Fruit fly (Drosophila melanogaster): Measurements from ENCODE around the gene pigeon.

pigeon gene

DNA sequence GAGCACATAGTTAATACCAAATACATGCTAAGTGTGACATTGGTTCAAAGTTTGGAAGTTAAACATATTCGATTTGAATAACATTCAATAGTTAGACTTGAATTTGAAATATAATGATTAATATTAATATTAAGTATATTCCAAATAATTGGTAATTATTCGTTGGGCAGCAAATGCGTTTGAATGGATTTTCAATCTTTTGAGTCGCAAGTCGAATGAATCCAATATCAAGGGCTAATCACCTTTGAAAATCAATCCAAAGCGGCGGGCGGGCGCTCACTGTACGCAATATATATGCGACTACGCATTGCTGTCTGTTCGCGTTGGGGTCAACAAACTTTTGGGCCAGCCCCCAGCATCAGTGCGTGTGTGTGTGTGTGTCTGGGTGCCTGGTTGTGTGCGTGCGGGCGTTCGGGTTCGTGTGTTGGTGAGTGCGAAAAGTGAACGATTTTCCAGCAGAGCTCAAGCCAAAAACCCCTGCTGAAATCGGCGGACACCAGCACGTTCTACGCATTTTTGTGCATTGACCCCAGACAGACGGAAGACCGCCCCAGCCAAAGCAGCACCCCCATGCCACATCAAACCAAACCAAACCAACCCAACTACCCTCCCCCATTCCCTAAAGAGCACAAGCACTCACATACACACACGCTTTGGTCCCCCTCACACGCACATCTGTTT, 47.3 kb upstream of the pigeon start (continued):
- TF ChIP-seq ara (GFP tag; IDR thresholded peaks at IDR 0.05) (no peak), Chrac-16 (GFP tag; optimal IDR thresholded peaks at IDR 0.05) (no peak), CG2116 (GFP tag; optimal IDR thresholded peaks at IDR 0.05) (no peak), CG6791 (GFP tag; IDR thresholded peaks at IDR 0.05; ENCODE audit: partially characterized antibody) (no peak), gfzf (GFP tag; optimal IDR thresholded peaks at IDR 0.05) (no peak), GATAe (GFP tag; conservative IDR thresholded peaks at IDR 0.05) (no peak), ham (GFP tag; IDR thresholded peaks at IDR 0.05) (no peak), Spps (tag; optimal IDR thresholded peaks at IDR 0.05) (no peak), zf30C (GFP tag; optimal IDR thresholded peaks at IDR 0.05) (no peak), Kr (GFP tag; optimal IDR thresholded peaks at IDR 0.05) (peak; percentile 58), CG31441 (GFP tag; IDR thresholded peaks at IDR 0.05) (peak; percentile 59), Oli (tag; optimal IDR thresholded peaks at IDR 0.05) (peak; percentile 30), CG9727 (GFP tag; optimal IDR thresholded peaks at IDR 0.05) (no peak), CG17361 (GFP tag; IDR thresholded peaks at IDR 0.05) (peak; percentile 41; the same call in 1 of the 3 replicates), D19A (tag; optimal IDR thresholded peaks at IDR 0.05) (peak; percentile 19), trem (tag; optimal IDR thresholded peaks at IDR 0.05) (no peak), tll (GFP tag; optimal IDR thresholded peaks at IDR 0.05) (no peak), CG9932 (GFP tag; IDR thresholded peaks at IDR 0.05) (0 out of 2 replicates have a peak, but pooled peaks have one; percentile 28), CG12299 (tag; optimal IDR thresholded peaks at IDR 0.05) (no peak), usp (GFP tag; optimal IDR thresholded peaks at IDR 0.05) (no peak), Oaz (GFP tag; IDR thresholded peaks at IDR 0.05) (no peak), CG4404 (GFP tag; IDR thresholded peaks at IDR 0.05) (no peak), dmrt99B (tag; optimal IDR thresholded peaks at IDR 0.05) (peak; percentile 59), Xbp1 (GFP tag; optimal IDR thresholded peaks at IDR 0.05) (peak; percentile 12), ERR (GFP tag; optimal IDR thresholded peaks at IDR 0.05) (no peak), Dip3 (GFP tag; optimal IDR thresholded peaks at IDR 0.05) (no peak), bbx (GFP tag; IDR thresholded peaks at IDR 0.05; ENCODE audit: partially characterized antibody) (peak; percentile 51; the same call in 1 of the 2 replicates), onecut (GFP tag; IDR thresholded peaks at IDR 0.05) (peak; percentile 48), prd (optimal IDR thresholded peaks at IDR 0.05) (no peak), prd (GFP tag; IDR thresholded peaks at IDR 0.05) (no peak), CG8281 (tag; optimal IDR thresholded peaks at IDR 0.05) (no peak), NK7.1 (GFP tag; optimal IDR thresholded peaks at IDR 0.05) (no peak), Mad (GFP tag; optimal IDR thresholded peaks at IDR 0.05) (no peak), Ptx1 (GFP tag; IDR thresholded peaks at IDR 0.05) (no peak), peb (GFP tag; IDR thresholded peaks at IDR 0.05) (no peak), CG3995 (GFP tag; optimal IDR thresholded peaks at IDR 0.05) (no peak), Camta (GFP tag; optimal IDR thresholded peaks at IDR 0.05) (no peak), CG2889 (GFP tag; IDR thresholded peaks at IDR 0.05) (no peak), Rfx (GFP tag; IDR thresholded peaks at IDR 0.05) (no peak), CG15601 (tag; optimal IDR thresholded peaks at IDR 0.05) (peak; percentile 45), gcm2 (GFP tag; optimal IDR thresholded peaks at IDR 0.05) (no peak), CG8290 (GFP tag; optimal IDR thresholded peaks at IDR 0.05) (no peak), CG8290 (tag; optimal IDR thresholded peaks at IDR 0.05) (peak in 1 of 2 experiments; percentile 9), CG7928 (GFP tag; optimal IDR thresholded peaks at IDR 0.05) (no peak), pho (GFP tag; optimal IDR thresholded peaks at IDR 0.05) (no peak), Xrp1 (GFP tag; IDR thresholded peaks at IDR 0.05) (peak; percentile 19; the same call in 1 of the 2 replicates), CG17568 (GFP tag; optimal IDR thresholded peaks at IDR 0.05) (no peak), CG2120 (GFP tag; optimal IDR thresholded peaks at IDR 0.05) (no peak), CG10979 (tag; optimal IDR thresholded peaks at IDR 0.05) (peak; percentile 43), btn (GFP tag; optimal IDR thresholded peaks at IDR 0.05) (no peak), bowl (GFP tag; IDR thresholded peaks at IDR 0.05) (no peak)
